Fruit fly (Drosophila melanogaster): ENCODE results near the gene Dhc16F.

Gene Dhc16F

DNA sequence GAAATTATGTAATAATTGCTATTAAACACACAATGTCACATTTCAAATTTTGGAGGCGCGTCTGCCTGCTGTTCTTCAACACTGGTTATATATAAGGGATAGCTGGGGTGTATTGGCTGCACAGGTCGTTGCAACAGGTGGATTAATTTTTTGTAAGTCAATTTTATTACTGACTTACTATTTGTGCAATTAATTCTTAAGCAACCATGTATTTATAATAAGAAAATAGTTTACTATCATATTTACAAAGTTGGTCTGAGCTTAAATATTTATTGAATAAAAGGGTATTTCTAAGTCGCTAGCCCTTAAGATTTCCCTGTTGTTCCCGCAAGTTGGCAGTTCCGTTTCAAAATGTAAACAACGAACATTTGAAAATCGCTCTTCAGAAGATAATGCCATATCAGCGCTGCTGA is 28.5 kb downstream of the Dhc16F start, which contains the start of gene RhoGAP16F (continued):
- TF ChIP-seq en (GFP tag; optimal IDR thresholded peaks at IDR 0.05) (peak; percentile 9), CG17361 (GFP tag; IDR thresholded peaks at IDR 0.05) (peak; percentile 90)

DNA sequence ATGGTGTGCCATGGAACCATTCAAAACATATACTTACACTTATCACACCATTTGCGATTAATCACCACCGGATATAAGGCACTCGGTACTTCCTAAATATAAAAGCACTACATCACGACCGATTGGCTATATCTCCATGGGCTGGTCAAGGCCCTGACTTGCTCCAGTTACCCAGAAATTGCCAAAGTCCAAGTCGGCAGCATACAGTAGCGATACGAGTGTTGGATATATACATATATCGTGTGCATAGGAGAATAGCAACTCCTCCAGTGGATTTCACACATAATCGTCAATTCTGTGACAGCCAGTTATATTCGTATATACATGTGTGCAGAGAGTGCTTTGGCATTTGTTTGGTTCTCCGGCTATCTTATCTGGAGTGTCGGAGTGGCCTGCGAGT is 29.8 kb downstream of the Dhc16F start:
- TF ChIP-seq CG3995 (GFP tag; optimal IDR thresholded peaks at IDR 0.05) (peak; percentile 80), CG10654 (GFP tag; optimal IDR thresholded peaks at IDR 0.05) (no peak), CG3847 (GFP tag; IDR thresholded peaks at IDR 0.05) (no peak), GATAe (GFP tag; conservative IDR thresholded peaks at IDR 0.05) (peak; percentile 22; the same call in 1 of the 2 replicates), mirr (GFP tag; optimal IDR thresholded peaks at IDR 0.05) (peak; percentile 72), exex (tag; optimal IDR thresholded peaks at IDR 0.05) (peak; percentile 65), CG34376 (GFP tag; optimal IDR thresholded peaks at IDR 0.05) (peak; percentile 36), nom (GFP tag; optimal IDR thresholded peaks at IDR 0.05) (peak; percentile 13)

DNA sequence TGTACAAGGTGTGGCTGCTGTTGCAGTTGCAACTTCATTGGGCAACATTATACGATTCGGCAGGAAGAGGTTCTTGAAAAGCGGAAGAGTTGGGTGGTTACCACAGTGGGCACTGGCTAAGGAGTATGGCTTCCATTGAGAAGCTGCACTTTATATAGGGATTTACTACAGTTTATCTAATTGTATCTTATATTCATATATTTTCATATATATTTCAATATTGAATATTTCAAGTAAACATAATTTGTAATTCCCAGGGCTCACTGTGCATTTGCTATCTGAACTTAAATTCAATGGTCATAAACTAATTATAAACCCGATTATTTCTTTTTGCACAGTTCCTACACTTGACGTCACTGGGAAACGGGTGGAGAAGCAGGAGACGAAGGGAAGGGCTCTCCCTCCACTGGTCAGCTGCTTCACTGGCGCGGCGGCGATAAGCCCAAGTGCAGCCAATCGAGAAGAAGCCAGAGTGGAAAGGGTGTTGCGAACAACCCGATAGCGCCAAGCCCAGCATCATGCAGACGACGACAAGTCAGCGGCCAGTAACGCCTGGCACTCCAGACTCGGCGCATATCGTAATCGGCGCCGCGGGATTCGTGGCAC is 30.6 kb downstream of the Dhc16F start:
- TF ChIP-seq CG2678 (tag; optimal IDR thresholded peaks at IDR 0.05) (peak; percentile 71), HLH4C (GFP tag; IDR thresholded peaks at IDR 0.05; ENCODE audit: partially characterized antibody) (no peak), schlank (tag; optimal IDR thresholded peaks at IDR 0.05) (no peak), z (GFP tag; IDR thresholded peaks at IDR 0.05) (no peak), sima (GFP tag; optimal IDR thresholded peaks at IDR 0.05) (no peak), vfl (GFP tag; optimal IDR thresholded peaks at IDR 0.05) (no peak), CG18599 (GFP tag; optimal IDR thresholded peaks at IDR 0.05) (peak; percentile 72), CG11723 (GFP tag; optimal IDR thresholded peaks at IDR 0.05) (no peak), BtbVII (GFP tag; optimal IDR thresholded peaks at IDR 0.05) (peak; percentile 16), gsb (GFP tag; IDR thresholded peaks at IDR 0.05) (no peak), CG17359 (tag; optimal IDR thresholded peaks at IDR 0.05) (peak; percentile 54), ken (GFP tag; IDR thresholded peaks at IDR 0.05) (no peak), CG4854 (GFP tag; optimal IDR thresholded peaks at IDR 0.05) (no peak), croc (GFP tag; conservative IDR thresholded peaks at IDR 0.05) (no peak), Dref (GFP tag; IDR thresholded peaks at IDR 0.05) (no peak), HHEX (GFP tag; optimal IDR thresholded peaks at IDR 0.05) (peak; percentile 41), dimm (GFP tag; IDR thresholded peaks at IDR 0.05) (no peak), NFAT (GFP tag; IDR thresholded peaks at IDR 0.05) (no peak; the same call in 1 of the 2 replicates), E2f2 (GFP tag; IDR thresholded peaks at IDR 0.05) (peak; percentile 35; the same call in 1 of the 2 replicates), unc-4 (GFP tag; IDR thresholded peaks at IDR 0.05; ENCODE audit: partially characterized antibody) (no peak), CG7987 (GFP tag; optimal IDR thresholded peaks at IDR 0.05) (no peak), Side (GFP tag; optimal IDR thresholded peaks at IDR 0.05) (no peak), ash1 (GFP tag; optimal IDR thresholded peaks at IDR 0.05) (no peak), usp (GFP tag; optimal IDR thresholded peaks at IDR 0.05) (no peak), CG4360 (GFP tag; IDR thresholded peaks at IDR 0.05) (no peak), Hr51 (GFP tag; optimal IDR thresholded peaks at IDR 0.05) (peak in 1 of 2 experiments; percentile 49), Hr3 (GFP tag; optimal IDR thresholded peaks at IDR 0.05) (no peak), CG3407 (GFP tag; optimal IDR thresholded peaks at IDR 0.05) (no peak), H15 (GFP tag; IDR thresholded peaks at IDR 0.05) (no peak), Asciz (GFP tag; optimal IDR thresholded peaks at IDR 0.05) (no peak), CG31388 (GFP tag; optimal IDR thresholded peaks at IDR 0.05) (no peak), pfk (GFP tag; optimal IDR thresholded peaks at IDR 0.05) (no peak), nom (GFP tag; optimal IDR thresholded peaks at IDR 0.05) (no peak), fd3F (GFP tag; optimal IDR thresholded peaks at IDR 0.05) (peak; percentile 47), yki (optimal IDR thresholded peaks at IDR 0.05) (no peak), fd64A (GFP tag; optimal IDR thresholded peaks at IDR 0.05) (no peak), CG13775 (GFP tag; optimal IDR thresholded peaks at IDR 0.05) (no peak), bcd (GFP tag; optimal IDR thresholded peaks at IDR 0.05) (peak; percentile 42)
